Worm (Caenorhabditis elegans): ENCODE measurements around the gene F22B7.9.

ce11 chrIII:8646021-8646420 lies 7.7 kb downstream of the F22B7.9 start:
- TF ChIP-seq pag-3 (tag; optimal IDR thresholded peaks at IDR 0.05; ENCODE audit: borderline replicate concordance) (no peak), eyg-1 (tag; optimal IDR thresholded peaks at IDR 0.05) (no peak), dve-1 (tag; optimal IDR thresholded peaks at IDR 0.05) (no peak), hlh-30 (tag; optimal IDR thresholded peaks at IDR 0.05; ENCODE audit: insufficient read depth) (no peak), pax-1 (tag; optimal IDR thresholded peaks at IDR 0.05) (no peak), F13H6.1 (tag; optimal IDR thresholded peaks at IDR 0.05) (no peak), lin-11 (tag; optimal IDR thresholded peaks at IDR 0.05) (no peak)

All from whole organism, late embryonic.